Fruit fly (Drosophila melanogaster) whole organism: ENCODE results near the gene CG45073.

ENCODE experiments used
- CG8478 ChIP-seq: fragments of >200 bp; optimal IDR thresholded peaks from 2 replicates; lab custom pipeline; 2018; ENCODE audit warnings: inconsistent platforms
- Dll ChIP-seq: fragments of >200 bp; optimal IDR thresholded peaks from 2 replicates; lab custom pipeline; 2017
- EcR ChIP-seq, 2 experiments: fragments of >200 bp; optimal IDR thresholded peaks; 2 replicates each; lab custom pipeline; 2017; ENCODE audit warnings: missing biosample characterization in 2 of 2, missing genetic modification characterization in 2 of 2, missing genetic modification reagents in 2 of 2
- pan ChIP-seq: fragments of >200 bp; optimal IDR thresholded peaks from 2 replicates; lab custom pipeline; 2017
- psq ChIP-seq: fragments of >200 bp; optimal IDR thresholded peaks from 2 replicates; lab custom pipeline; 2017
- usp ChIP-seq: fragments of >200 bp; optimal IDR thresholded peaks from 2 replicates; lab custom pipeline; 2017; ENCODE audit warnings: missing biosample characterization, missing genetic modification characterization, mixed read lengths

CG45073 gene

DNA sequence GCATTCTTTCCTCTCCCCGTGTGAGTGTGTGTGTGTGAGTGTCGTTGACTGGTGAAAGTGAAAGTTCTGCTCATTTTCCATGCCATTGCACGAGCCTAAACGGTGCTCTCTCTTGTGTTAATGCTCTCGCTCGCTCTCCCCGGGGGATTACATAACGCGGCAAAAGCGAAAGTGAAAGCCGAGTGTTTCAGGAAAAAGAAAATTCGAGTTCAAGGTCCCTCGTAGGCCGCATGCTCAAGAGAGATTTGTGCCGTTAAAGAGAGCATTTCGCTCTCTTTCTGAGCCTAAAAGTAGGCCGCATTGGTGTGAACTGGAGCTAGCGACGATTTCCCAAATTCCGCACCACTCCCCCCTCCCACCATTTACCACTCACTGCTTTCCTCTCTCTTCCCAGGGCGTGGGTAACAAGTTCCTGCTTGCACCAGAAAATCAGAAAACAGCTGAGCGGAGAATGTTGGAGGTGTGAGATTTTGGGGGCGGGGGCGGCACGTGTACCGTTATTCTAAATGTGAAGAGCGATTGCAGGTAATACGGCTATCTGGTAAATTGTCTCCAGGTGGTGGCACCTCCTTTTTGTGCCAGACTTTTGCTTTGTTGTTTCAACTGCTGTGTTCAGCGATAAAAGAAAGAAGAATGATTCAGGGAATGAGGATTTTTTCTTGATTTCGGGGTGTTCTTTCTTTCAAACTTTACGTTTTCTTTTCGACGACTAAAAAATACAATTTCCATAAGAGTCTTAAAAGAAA lies 34.1 kb downstream of the CG45073 start:
- TF ChIP-seq psq: no peak
- TF ChIP-seq usp (GFP tag; lab: Kevin White, UChicago): no peak
- TF ChIP-seq CG8478 (lab: Kevin White, UChicago): no peak
- no peak for TF ChIP-seq Dll (lab: Kevin White, UChicago)
- TF ChIP-seq EcR (GFP tag; optimal IDR thresholded peaks at IDR 0.05; lab: Kevin White, UChicago): peak in 1 of 2 experiments; percentile 64
- TF ChIP-seq pan (lab: Kevin White, UChicago): no peak

- TF ChIP-seq usp (GFP tag; lab: Kevin White, UChicago): no peak
- TF ChIP-seq EcR (GFP tag; optimal IDR thresholded peaks at IDR 0.05; lab: Kevin White, UChicago): no peak
- TF ChIP-seq pan (lab: Kevin White, UChicago): no peak
- TF ChIP-seq psq: no peak
- TF ChIP-seq CG8478 (lab: Kevin White, UChicago): no peak
- TF ChIP-seq Dll (lab: Kevin White, UChicago): no peak
These were observed 40.4 kb downstream of the CG45073 start for dm6 chr3R:30084137-30084536.

DNA sequence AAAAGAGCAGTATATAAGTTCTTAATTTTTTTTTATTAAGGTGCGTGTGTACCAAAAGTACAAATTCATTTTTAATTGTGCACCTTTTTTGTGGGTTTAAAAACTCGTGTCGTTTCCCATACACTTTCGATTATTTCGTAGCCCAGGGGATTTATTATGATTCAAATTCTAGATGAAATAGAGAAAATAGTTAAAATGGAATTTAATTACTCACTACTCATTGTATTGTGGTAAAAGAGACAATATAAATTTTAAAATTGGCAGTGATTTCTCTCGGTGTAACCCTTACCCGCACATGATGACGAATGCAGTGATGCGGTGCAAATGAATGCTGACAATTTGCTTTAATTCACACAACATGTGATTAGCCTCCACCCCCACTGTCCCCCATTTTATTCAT lies 41.3 kb downstream of the CG45073 start:
- TF ChIP-seq CG8478 (lab: Kevin White, UChicago) (no peak), EcR (GFP tag; optimal IDR thresholded peaks at IDR 0.05; lab: Kevin White, UChicago) (no peak), psq (no peak), Dll (lab: Kevin White, UChicago) (no peak), pan (lab: Kevin White, UChicago) (no peak), usp (GFP tag; lab: Kevin White, UChicago) (no peak)

DNA sequence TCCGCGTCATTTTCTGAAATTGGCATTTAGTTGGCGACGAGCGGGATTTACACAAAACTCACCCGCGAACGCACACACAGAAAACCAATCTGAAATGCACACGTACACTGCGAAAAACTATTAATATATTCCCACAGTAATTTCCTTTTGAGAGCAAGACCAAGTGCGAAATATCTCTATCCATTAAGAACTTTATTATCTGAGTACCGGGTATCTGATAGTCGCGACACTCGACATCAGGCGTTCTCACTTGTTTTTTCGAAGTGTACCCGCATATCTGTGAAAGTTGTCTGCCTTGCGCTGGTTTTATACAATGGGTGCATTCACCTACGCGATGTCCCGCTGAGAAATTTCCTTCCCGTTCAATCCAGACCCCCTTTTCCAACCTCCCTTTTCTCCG lies 48.4 kb downstream of the CG45073 start:
- no peak for TF ChIP-seq usp (GFP tag; lab: Kevin White, UChicago)
- TF ChIP-seq CG8478 (lab: Kevin White, UChicago): no peak
- peak in 1 of 2 experiments; percentile 21 for TF ChIP-seq EcR (GFP tag; optimal IDR thresholded peaks at IDR 0.05; lab: Kevin White, UChicago)
